Worm (Caenorhabditis elegans): ENCODE measurements around the gene bre-3.

The bre-3 gene

DNA sequence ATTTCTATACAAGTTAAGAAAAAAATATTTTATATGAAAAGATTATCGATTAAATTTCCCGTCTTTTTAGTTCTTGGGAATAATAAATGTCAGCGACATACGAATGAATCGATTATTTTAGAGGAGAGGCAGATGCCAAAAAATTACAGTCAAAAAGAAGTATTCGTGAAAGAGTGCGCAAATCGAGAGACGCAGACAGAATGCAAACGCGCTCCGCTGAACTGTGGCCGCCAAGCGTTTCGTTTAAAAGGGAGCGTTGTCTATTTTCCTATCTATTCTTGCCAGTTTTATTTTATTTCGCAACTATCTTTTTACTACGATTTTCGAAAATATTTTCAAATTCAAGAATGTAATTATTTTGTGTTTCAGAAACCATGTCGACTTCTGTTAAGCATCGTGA is 18.2 kb downstream of the bre-3 start, which contains the start of gene baf-1 (continued):
- TF ChIP-seq lin-26 (GFP tag; IDR thresholded peaks at IDR 0.05), result no peak
- no peak for TF ChIP-seq nfyb-1 (GFP tag; IDR thresholded peaks at IDR 0.05)
- TF ChIP-seq Y53G8AR.9 (GFP tag; conservative IDR thresholded peaks at IDR 0.05), result no peak; the same call in 1 of the 2 replicates
- TF ChIP-seq mxl-1 (tag; optimal IDR thresholded peaks at IDR 0.05), result no peak
- TF ChIP-seq ztf-18 (tag; optimal IDR thresholded peaks at IDR 0.05), result peak; percentile 33
- TF ChIP-seq egl-18 (GFP tag; IDR thresholded peaks at IDR 0.05), result no peak
- TF ChIP-seq F57A8.1 (GFP tag; optimal IDR thresholded peaks at IDR 0.05), result no peak
- TF ChIP-seq bed-2 (GFP tag; IDR thresholded peaks at IDR 0.05), result no peak
- TF ChIP-seq ztf-25 (GFP tag; IDR thresholded peaks at IDR 0.05), result no peak
- peak; percentile 50 for TF ChIP-seq tbp1 (GFP tag; optimal IDR thresholded peaks at IDR 0.05)
- no peak for TF ChIP-seq pha-4 (tag; optimal IDR thresholded peaks at IDR 0.05)
- no peak for TF ChIP-seq let-607 (tag; optimal IDR thresholded peaks at IDR 0.05)
- no peak for TF ChIP-seq tbx-9 (tag; optimal IDR thresholded peaks at IDR 0.05; ENCODE audit: borderline replicate concordance)
- TF ChIP-seq F22D6.2 (tag; optimal IDR thresholded peaks at IDR 0.05), result no peak
- TF ChIP-seq F52B5.7 (tag; optimal IDR thresholded peaks at IDR 0.05), result no peak
- TF ChIP-seq zim-3 (tag; optimal IDR thresholded peaks at IDR 0.05), result no peak
- TF ChIP-seq K11D2.4 (GFP tag; IDR thresholded peaks at IDR 0.05), result peak; percentile 60; the same call in 1 of the 2 replicates
- peak; percentile 43; the same call in 1 of the 2 replicates for TF ChIP-seq ceh-91 (GFP tag; IDR thresholded peaks at IDR 0.05)
- TF ChIP-seq B0261.1 (tag; optimal IDR thresholded peaks at IDR 0.05), result no peak
- TF ChIP-seq F37B4.10 (GFP tag; IDR thresholded peaks at IDR 0.05), result no peak
- peak; percentile 65 for TF ChIP-seq lin-54 (GFP tag; optimal IDR thresholded peaks at IDR 0.05)
- no peak for TF ChIP-seq sea-2 (GFP tag; IDR thresholded peaks at IDR 0.05)
- TF ChIP-seq cebp-1 (GFP tag; IDR thresholded peaks at IDR 0.05), result peak; percentile 21; the same call in 1 of the 2 replicates
- peak; percentile 92 for TF ChIP-seq cebp-1 (tag; optimal IDR thresholded peaks at IDR 0.05)
- no peak for TF ChIP-seq bed-1 (GFP tag; IDR thresholded peaks at IDR 0.05)
- TF ChIP-seq pbrm-1 (GFP tag; IDR thresholded peaks at IDR 0.05), result 0 out of 2 replicates have a peak, but pooled peaks have one; percentile 16
- peak; percentile 20 for TF ChIP-seq F49E8.2 (tag; optimal IDR thresholded peaks at IDR 0.05; ENCODE audit: insufficient read depth)
- TF ChIP-seq ztf-26 (tag; optimal IDR thresholded peaks at IDR 0.05), result no peak
- no peak for TF ChIP-seq ztf-3 (GFP tag; optimal IDR thresholded peaks at IDR 0.05)
- TF ChIP-seq ets-4 (GFP tag; optimal IDR thresholded peaks at IDR 0.05), result no peak
- TF ChIP-seq sptf-2 (GFP tag; optimal IDR thresholded peaks at IDR 0.05), result no peak
- TF ChIP-seq mel-28 (tag; optimal IDR thresholded peaks at IDR 0.05; ENCODE audit: borderline replicate concordance), result no peak
- TF ChIP-seq lin-35 (GFP tag; optimal IDR thresholded peaks at IDR 0.05), result peak in 1 of 3 experiments; percentile 51
- no peak for TF ChIP-seq Y79H2A.3 (GFP tag; conservative IDR thresholded peaks at IDR 0.05)
- peak; percentile 97 for TF ChIP-seq mcd-1 (GFP tag; IDR thresholded peaks at IDR 0.05)
- no peak for TF ChIP-seq repo-1 (tag; optimal IDR thresholded peaks at IDR 0.05)
- 0 out of 2 replicates have a peak, but pooled peaks have one; percentile 28 for TF ChIP-seq attf-3 (GFP tag; conservative IDR thresholded peaks at IDR 0.05)
- no peak for TF ChIP-seq ceh-27 (GFP tag; optimal IDR thresholded peaks at IDR 0.05)
- no peak for TF ChIP-seq hlh-26 (GFP tag; conservative IDR thresholded peaks at IDR 0.05)
- no peak for TF ChIP-seq egl-44 (GFP tag; IDR thresholded peaks at IDR 0.05)
- no peak for TF ChIP-seq C17E4.6 (GFP tag; IDR thresholded peaks at IDR 0.05)
- 0 out of 2 replicates have a peak, but pooled peaks have one; percentile 15 for TF ChIP-seq madf-8 (GFP tag; conservative IDR thresholded peaks at IDR 0.05)
- peak; percentile 7 for TF ChIP-seq tlf-1 (GFP tag; optimal IDR thresholded peaks at IDR 0.05)
- TF ChIP-seq gei-17 (GFP tag; optimal IDR thresholded peaks at IDR 0.05), result no peak
- peak; percentile 41; the same call in 1 of the 2 replicates for TF ChIP-seq hsf-1 (GFP tag; IDR thresholded peaks at IDR 0.05)
- no peak for TF ChIP-seq hrde-1 (tag; optimal IDR thresholded peaks at IDR 0.05; ENCODE audit: borderline replicate concordance)
- no peak for TF ChIP-seq T26A5.8 (tag; optimal IDR thresholded peaks at IDR 0.05)
- peak; percentile 65 for TF ChIP-seq madf-6 (GFP tag; IDR thresholded peaks at IDR 0.05)
